Worm (Caenorhabditis elegans) whole organism, L4 larva: ENCODE measurements around the gene R11E3.19.
A peak's percentile ranks its signal among the peaks of the same experiment; 100 is the strongest.

Source experiments
- F37D6.2 ChIP-seq: sonication (generic microtip); optimal IDR thresholded peaks from 2 replicates; lab custom pipeline; 2016; ENCODE audit warnings: mild to moderate bottlenecking, missing genetic modification characterization, missing compliant biosample characterization
- F44E2.7 ChIP-seq: fragments of 200-800 bp; sonication (Bioruptor generic); IDR thresholded peaks from 2 replicates; pipeline ENCODE4 v2.1.2; 2022; ENCODE audit warnings: missing genetic modification characterization, missing compliant biosample characterization
- T20F7.1 ChIP-seq: fragments of 200-800 bp; sonication (Bioruptor generic); optimal IDR thresholded peaks from 2 replicates; lab custom pipeline; 2018; ENCODE audit warnings: mild to moderate bottlenecking, missing genetic modification characterization, missing compliant biosample characterization
- T26A8.4 ChIP-seq: fragments of 200-800 bp; sonication (Bioruptor generic); IDR thresholded peaks from 2 replicates; pipeline ENCODE4 v1.3.6; 2022; ENCODE audit warnings: missing genetic modification characterization, missing compliant biosample characterization
- Y105C5A.15 ChIP-seq: fragments of 200-800 bp; sonication (Bioruptor generic); IDR thresholded peaks from 2 replicates; pipeline ENCODE4 v1.3.6; 2022; ENCODE audit warnings: missing genetic modification characterization, missing compliant biosample characterization
- Y48G9A.11 ChIP-seq: fragments of 200-800 bp; sonication (Bioruptor generic); IDR thresholded peaks from 2 replicates; pipeline ENCODE4 v1.3.6; 2022; ENCODE audit warnings: missing genetic modification reagents, missing genetic modification characterization, missing compliant biosample characterization
- ZK337.2 ChIP-seq: fragments of 200-800 bp; sonication (Bioruptor generic); IDR thresholded peaks from 2 replicates; pipeline ENCODE4 v1.3.6; 2022; ENCODE audit warnings: missing genetic modification reagents, missing genetic modification characterization, missing compliant biosample characterization
- ZK546.5 ChIP-seq, 2 experiments: sonication (generic microtip); optimal IDR thresholded peaks; 2 replicates each; lab custom pipeline; 2017; ENCODE audit warnings: missing biosample characterization in 2 of 2, missing genetic modification characterization in 2 of 2
- aha-1 ChIP-seq: fragments of 150-350 bp; peaks from one replicate; lab custom pipeline; 2014; ENCODE audit warnings: missing biosample characterization, missing genetic modification characterization
- aly-2 ChIP-seq: sonication (generic microtip); optimal IDR thresholded peaks from 2 replicates; lab custom pipeline; 2018; ENCODE audit warnings: missing biosample characterization, missing genetic modification characterization
- attf-4 ChIP-seq: sonication (generic microtip); optimal IDR thresholded peaks from 3 replicates; lab custom pipeline; 2017; ENCODE audit warnings: missing biosample characterization, missing genetic modification characterization
- ceh-20 ChIP-seq: fragments of 200-800 bp; sonication (Bioruptor generic); IDR thresholded peaks from 2 replicates; pipeline ENCODE4 v1.3.6; 2022; ENCODE audit warnings: missing genetic modification reagents, missing genetic modification characterization, missing compliant biosample characterization
- ceh-28 ChIP-seq: fragments of 150-350 bp; optimal IDR thresholded peaks from 2 replicates; lab custom pipeline; 2014; ENCODE audit warnings: missing biosample characterization, missing genetic modification reagents, missing genetic modification characterization
- ces-1 ChIP-seq: fragments of 150-350 bp; sonication (generic microtip); optimal IDR thresholded peaks from 4 replicates; lab custom pipeline; 2014; ENCODE audit warnings: missing biosample characterization, missing genetic modification reagents, missing genetic modification characterization
- cey-2 ChIP-seq: sonication (generic microtip); optimal IDR thresholded peaks from 3 replicates; lab custom pipeline; 2017; ENCODE audit warnings: missing genetic modification characterization, mild to moderate bottlenecking, missing compliant biosample characterization, antibody characterized with exemption, borderline replicate concordance; ENCODE audit not compliant: insufficient read depth
- ctbp-1 ChIP-seq: fragments of 200-800 bp; sonication (Bioruptor generic); IDR thresholded peaks from 2 replicates; pipeline ENCODE4 v1.3.6; 2022; ENCODE audit warnings: missing genetic modification reagents, missing genetic modification characterization, missing compliant biosample characterization
- dmd-9 ChIP-seq: fragments of 200-800 bp; sonication (Bioruptor generic); IDR thresholded peaks from 2 replicates; pipeline ENCODE4 v1.3.6; 2022; ENCODE audit warnings: missing genetic modification reagents, missing genetic modification characterization, missing compliant biosample characterization
- duxl-1 ChIP-seq: sonication (generic microtip); optimal IDR thresholded peaks from 2 replicates; lab custom pipeline; 2016; ENCODE audit warnings: mild to moderate bottlenecking, missing genetic modification characterization, moderate library complexity, missing compliant biosample characterization; ENCODE audit not compliant: poor library complexity
- egl-27 ChIP-seq: sonication (generic microtip); optimal IDR thresholded peaks from 3 replicates; lab custom pipeline; 2017; ENCODE audit warnings: missing biosample characterization, missing genetic modification reagents, missing genetic modification characterization
- fos-1 ChIP-seq: fragments of 150-350 bp; optimal IDR thresholded peaks from 2 replicates; lab custom pipeline; 2014; ENCODE audit warnings: missing biosample characterization, missing genetic modification characterization
- gei-8 ChIP-seq: fragments of 200-800 bp; sonication (Bioruptor generic); optimal IDR thresholded peaks from 2 replicates; lab custom pipeline; 2018; ENCODE audit warnings: mild to moderate bottlenecking, missing genetic modification characterization, missing compliant biosample characterization
- hif-1 ChIP-seq, 2 experiments: sonication (generic microtip); optimal IDR thresholded peaks; 2 replicates each; lab custom pipeline; 2016 to 2017; ENCODE audit warnings: missing compliant biosample characterization in 2 of 2, missing genetic modification characterization in 2 of 2, missing genetic modification reagents in 2 of 2, missing genotype in 2 of 2, mild to moderate bottlenecking in 1 of 2
- hlh-11 ChIP-seq: fragments of 200-800 bp; sonication (Bioruptor generic); optimal IDR thresholded peaks from 2 replicates; lab custom pipeline; 2018; ENCODE audit warnings: mild to moderate bottlenecking, missing genetic modification characterization, missing compliant biosample characterization
- lim-7 ChIP-seq: fragments of 200-800 bp; sonication (Bioruptor generic); IDR thresholded peaks from 2 replicates; pipeline ENCODE4 v1.3.6; 2022; ENCODE audit warnings: missing genetic modification characterization, missing compliant biosample characterization
- lin-1 ChIP-seq: fragments of 200-800 bp; sonication (Bioruptor generic); IDR thresholded peaks from 2 replicates; pipeline ENCODE4 v1.3.6; 2022; ENCODE audit warnings: missing genetic modification reagents, missing genetic modification characterization, missing compliant biosample characterization
- lsy-2 ChIP-seq, 2 experiments: fragments of 150-350 bp in 1 of 2; sonication (generic microtip) in 1 of 2; optimal IDR thresholded peaks; 2 replicates each; lab custom pipeline; 2014 to 2017; ENCODE audit warnings: missing biosample characterization in 2 of 2, missing genetic modification characterization in 2 of 2
- mdl-1 ChIP-seq, 2 experiments: fragments of 150-350 bp in 1 of 2; sonication (generic microtip) in 1 of 2; optimal IDR thresholded peaks; 2 replicates each; lab custom pipeline; 2014 to 2017; ENCODE audit warnings: missing biosample characterization in 2 of 2, missing genetic modification characterization in 2 of 2
- mep-1 ChIP-seq: fragments of 150-350 bp; sonication (generic microtip); optimal IDR thresholded peaks from 3 replicates; lab custom pipeline; 2014; ENCODE audit warnings: missing biosample characterization, missing genetic modification characterization
- mes-2 ChIP-seq: sonication (generic microtip); optimal IDR thresholded peaks from 2 replicates; lab custom pipeline; 2016; ENCODE audit warnings: missing genotype, mild to moderate bottlenecking, missing genetic modification characterization, missing compliant biosample characterization; ENCODE audit not compliant: poor library complexity, severe bottlenecking
- mxl-2 ChIP-seq: fragments of 200-800 bp; sonication (Bioruptor generic); conservative IDR thresholded peaks from 2 replicates; pipeline ENCODE4 v1.3.6; 2022; ENCODE audit warnings: missing genetic modification reagents, missing genetic modification characterization, missing compliant biosample characterization
- mxl-3 ChIP-seq: fragments of 200-800 bp; sonication (Bioruptor generic); optimal IDR thresholded peaks from 2 replicates; lab custom pipeline; 2018; ENCODE audit warnings: mild to moderate bottlenecking, missing genetic modification characterization, missing compliant biosample characterization
- nhr-237 ChIP-seq: sonication (generic microtip); optimal IDR thresholded peaks from 2 replicates; lab custom pipeline; 2017; ENCODE audit warnings: missing biosample characterization, missing genetic modification characterization
- nhr-25 ChIP-seq: sonication (generic microtip); optimal IDR thresholded peaks from 2 replicates; lab custom pipeline; 2017; ENCODE audit warnings: missing genetic modification characterization, mild to moderate bottlenecking, missing compliant biosample characterization, antibody characterized with exemption, moderate library complexity, borderline replicate concordance; ENCODE audit not compliant: insufficient read depth
- nhr-28 ChIP-seq: fragments of 150-350 bp; optimal IDR thresholded peaks from 2 replicates; lab custom pipeline; 2014; ENCODE audit warnings: missing biosample characterization, missing genetic modification characterization
- nhr-41 ChIP-seq: fragments of 200-800 bp; sonication (Bioruptor generic); IDR thresholded peaks from 2 replicates; pipeline ENCODE4 v1.3.6; 2022; ENCODE audit warnings: missing genetic modification reagents, missing genetic modification characterization, missing compliant biosample characterization
- nhr-6 ChIP-seq: fragments of 150-350 bp; optimal IDR thresholded peaks from 2 replicates; lab custom pipeline; 2014; ENCODE audit warnings: missing biosample characterization, missing genetic modification characterization
- nhr-76 ChIP-seq: fragments of 150-350 bp; optimal IDR thresholded peaks from 2 replicates; lab custom pipeline; 2014; ENCODE audit warnings: missing biosample characterization, missing genetic modification characterization
- pha-4 ChIP-seq, 2 experiments: fragments of 150-350 bp in 1 of 2; fragments of 200-800 bp in 1 of 2; sonication (Bioruptor generic) in 1 of 2; IDR thresholded peaks in 1 of 2; optimal IDR thresholded peaks in 1 of 2; 2 replicates each; pipeline versions ENCODE4 v1.3.6 to Lab custom; 2014 to 2022; ENCODE audit warnings: missing genetic modification characterization in 2 of 2, missing genetic modification reagents in 2 of 2, missing biosample characterization in 1 of 2, missing compliant biosample characterization in 1 of 2
- pqm-1 ChIP-seq: sonication (generic microtip); optimal IDR thresholded peaks from 2 replicates; lab custom pipeline; 2017; ENCODE audit warnings: missing biosample characterization, missing genetic modification characterization
- saeg-2 ChIP-seq: fragments of 200-800 bp; sonication (Bioruptor generic); IDR thresholded peaks from 2 replicates; pipeline ENCODE4 v1.3.6; 2022; ENCODE audit warnings: missing genetic modification reagents, missing genetic modification characterization, missing compliant biosample characterization
- sdz-12 ChIP-seq: fragments of 200-800 bp; sonication (Bioruptor generic); optimal IDR thresholded peaks from 2 replicates; lab custom pipeline; 2018; ENCODE audit warnings: mild to moderate bottlenecking, missing genetic modification characterization, missing compliant biosample characterization
- snpc-4 ChIP-seq: fragments of 150-350 bp; optimal IDR thresholded peaks from 2 replicates; lab custom pipeline; 2014; ENCODE audit warnings: missing biosample characterization, missing genetic modification characterization
- spr-3 ChIP-seq: fragments of 200-800 bp; sonication (Bioruptor generic); optimal IDR thresholded peaks from 2 replicates; lab custom pipeline; 2018; ENCODE audit warnings: mild to moderate bottlenecking, missing genetic modification characterization, missing compliant biosample characterization
- tag-97 ChIP-seq: fragments of 200-800 bp; sonication (Bioruptor generic); IDR thresholded peaks from 2 replicates; pipeline ENCODE4 v1.3.6; 2022; ENCODE audit warnings: missing genetic modification characterization, missing compliant biosample characterization
- unc-39 ChIP-seq: sonication (generic microtip); optimal IDR thresholded peaks from 2 replicates; lab custom pipeline; 2017; ENCODE audit warnings: missing biosample characterization, missing genetic modification characterization
- unc-62 ChIP-seq, 3 experiments: fragments of 150-350 bp in 1 of 3; sonication (generic microtip); optimal IDR thresholded peaks in 2 of 3; peaks in 1 of 3; 1 replicate in 1 of 3; 2 replicates in 2 of 3; lab custom pipeline; 2014 to 2017; ENCODE audit warnings: missing biosample characterization in 3 of 3, missing genetic modification characterization in 3 of 3, missing genetic modification reagents in 3 of 3, missing genotype in 1 of 3
- vab-7 ChIP-seq: fragments of 200-800 bp; sonication (Bioruptor generic); IDR thresholded peaks from 2 replicates; pipeline ENCODE4 v1.3.6; 2022; ENCODE audit warnings: missing genetic modification reagents, missing genetic modification characterization, missing compliant biosample characterization
- zfp-3 ChIP-seq: fragments of 200-800 bp; sonication (Bioruptor generic); conservative IDR thresholded peaks from 2 replicates; pipeline ENCODE4 v1.3.6; 2022; ENCODE audit warnings: missing genetic modification reagents, missing genetic modification characterization, missing compliant biosample characterization

Gene R11E3.19

ce11 chrIV:4814185-4814584 is 38.3 kb upstream of the R11E3.19 start, which contains the start of gene srw-94:
Gene srw-94, plus strand, starts transcription at chrIV:4814485.
- TF ChIP-seq nhr-6 (tag; lab: Kevin White, UChicago) = no peak
- no peak for TF ChIP-seq saeg-2
- no peak for TF ChIP-seq dmd-9 (GFP tag; lab: Robert Waterston, UW)
- TF ChIP-seq sdz-12 (GFP tag; lab: Kevin White, UChicago) = no peak
- TF ChIP-seq ceh-20 = no peak
- no peak for TF ChIP-seq aly-2 (tag; lab: Kevin White, UChicago)
- no peak for TF ChIP-seq mes-2
- TF ChIP-seq aha-1 (tag; lab: Kevin White, UChicago) = no peak
- TF ChIP-seq unc-39 = no peak
- no peak for TF ChIP-seq nhr-76 (tag; lab: Kevin White, UChicago)
- TF ChIP-seq attf-4 (tag; lab: Kevin White, UChicago) = no peak
- no peak for TF ChIP-seq nhr-237 (tag; lab: Kevin White, UChicago)
- no peak for TF ChIP-seq hlh-11 (tag; lab: Kevin White, UChicago)
- TF ChIP-seq hif-1 (tag; optimal IDR thresholded peaks at IDR 0.05; lab: Kevin White, UChicago) = no peak
- TF ChIP-seq cey-2 (tag; lab: Kevin White, UChicago) = no peak

DNA sequence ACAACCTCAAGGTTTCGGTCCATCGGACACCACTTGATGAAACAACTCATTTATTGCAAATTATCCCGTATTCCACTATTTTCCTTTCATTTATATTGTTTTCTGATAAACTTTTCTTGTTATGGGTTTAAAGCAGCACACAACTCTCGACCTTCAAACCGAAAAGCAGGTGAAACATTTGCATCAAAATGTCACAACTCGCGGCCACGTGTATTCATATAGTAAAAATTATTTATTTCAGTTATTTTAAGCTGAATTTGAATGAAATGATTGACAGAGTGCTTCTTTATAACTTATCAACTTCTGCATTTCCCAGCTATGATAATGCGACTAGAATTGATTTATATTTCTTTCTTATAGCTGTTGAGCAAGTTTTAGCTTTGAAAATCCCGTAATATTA is 36.0 kb upstream of the R11E3.19 start, which contains the start of gene srw-95:
Gene srw-95 (plus strand): TSS at position 213 of the 400 bp plus-strand sequence.
- no peak for TF ChIP-seq F37D6.2 (tag; lab: Kevin White, UChicago)
- TF ChIP-seq F44E2.7 = no peak
- peak in 1 of 2 experiments; percentile 3 for TF ChIP-seq lsy-2 (tag; optimal IDR thresholded peaks at IDR 0.05; lab: Kevin White, UChicago)
- TF ChIP-seq gei-8 (GFP tag; lab: Kevin White, UChicago) = no peak
- TF ChIP-seq zfp-3 (GFP tag; lab: Robert Waterston, UW) = no peak
- TF ChIP-seq T26A8.4 (GFP tag; lab: Robert Waterston, UW) = peak; percentile 18; the same call in 1 of the 2 replicates
- no peak for TF ChIP-seq cey-2 (tag; lab: Kevin White, UChicago)
- TF ChIP-seq aly-2 (tag; lab: Kevin White, UChicago) = no peak
- no peak for TF ChIP-seq vab-7 (GFP tag; lab: Robert Waterston, UW)
- TF ChIP-seq ceh-20 = no peak
- TF ChIP-seq egl-27 (tag; lab: Kevin White, UChicago) = no peak
- TF ChIP-seq unc-62 (GFP tag; optimal IDR thresholded peaks at IDR 0.05 in 1 of 2; lab: Kevin White, UChicago) = peak in 1 of 2 experiments; percentile 36
- no peak for TF ChIP-seq unc-62 (tag; optimal IDR thresholded peaks at IDR 0.05; lab: Kevin White, UChicago)
- TF ChIP-seq duxl-1 (tag; lab: Kevin White, UChicago) = no peak
- TF ChIP-seq nhr-237 (tag; lab: Kevin White, UChicago) = no peak
- TF ChIP-seq tag-97 (GFP tag; lab: Robert Waterston, UW) = no peak
- no peak for TF ChIP-seq lin-1
- TF ChIP-seq mep-1 = no peak
- TF ChIP-seq mxl-3 = no peak
- TF ChIP-seq snpc-4 (tag; lab: Kevin White, UChicago) = no peak
- TF ChIP-seq fos-1 (tag; lab: Kevin White, UChicago) = no peak
- no peak for TF ChIP-seq spr-3
- TF ChIP-seq nhr-41 = no peak
- TF ChIP-seq T20F7.1 (GFP tag; lab: Kevin White, UChicago) = no peak
- no peak for TF ChIP-seq pha-4 (GFP tag; IDR thresholded peaks at IDR 0.05; lab: Robert Waterston, UW)
- no peak for TF ChIP-seq pha-4 (tag; optimal IDR thresholded peaks at IDR 0.05; lab: Kevin White, UChicago)
- no peak for TF ChIP-seq nhr-28 (tag; lab: Kevin White, UChicago)
- no peak for TF ChIP-seq nhr-25 (tag; lab: Kevin White, UChicago)
- no peak for TF ChIP-seq Y48G9A.11 (GFP tag; lab: Robert Waterston, UW)
- no peak for TF ChIP-seq mdl-1 (tag; optimal IDR thresholded peaks at IDR 0.05; lab: Kevin White, UChicago)
- TF ChIP-seq mxl-2 (GFP tag; lab: Robert Waterston, UW) = no peak
- TF ChIP-seq pqm-1 = no peak
- no peak for TF ChIP-seq hif-1 (tag; optimal IDR thresholded peaks at IDR 0.05; lab: Kevin White, UChicago)
- no peak for TF ChIP-seq ZK337.2 (GFP tag; lab: Robert Waterston, UW)
- peak; percentile 57; the same call in 1 of the 2 replicates for TF ChIP-seq Y105C5A.15 (GFP tag; lab: Robert Waterston, UW)
- TF ChIP-seq ceh-28 (tag; lab: Kevin White, UChicago) = no peak
- no peak for TF ChIP-seq ctbp-1 (GFP tag; lab: Robert Waterston, UW)
- no peak for TF ChIP-seq ces-1 (GFP tag; lab: Kevin White, UChicago)
- TF ChIP-seq ZK546.5 (tag; optimal IDR thresholded peaks at IDR 0.05; lab: Kevin White, UChicago) = no peak
- no peak for TF ChIP-seq lim-7
